Fruit fly (Drosophila melanogaster): ENCODE results near the gene Nelf-A.

Nelf-A gene

DNA sequence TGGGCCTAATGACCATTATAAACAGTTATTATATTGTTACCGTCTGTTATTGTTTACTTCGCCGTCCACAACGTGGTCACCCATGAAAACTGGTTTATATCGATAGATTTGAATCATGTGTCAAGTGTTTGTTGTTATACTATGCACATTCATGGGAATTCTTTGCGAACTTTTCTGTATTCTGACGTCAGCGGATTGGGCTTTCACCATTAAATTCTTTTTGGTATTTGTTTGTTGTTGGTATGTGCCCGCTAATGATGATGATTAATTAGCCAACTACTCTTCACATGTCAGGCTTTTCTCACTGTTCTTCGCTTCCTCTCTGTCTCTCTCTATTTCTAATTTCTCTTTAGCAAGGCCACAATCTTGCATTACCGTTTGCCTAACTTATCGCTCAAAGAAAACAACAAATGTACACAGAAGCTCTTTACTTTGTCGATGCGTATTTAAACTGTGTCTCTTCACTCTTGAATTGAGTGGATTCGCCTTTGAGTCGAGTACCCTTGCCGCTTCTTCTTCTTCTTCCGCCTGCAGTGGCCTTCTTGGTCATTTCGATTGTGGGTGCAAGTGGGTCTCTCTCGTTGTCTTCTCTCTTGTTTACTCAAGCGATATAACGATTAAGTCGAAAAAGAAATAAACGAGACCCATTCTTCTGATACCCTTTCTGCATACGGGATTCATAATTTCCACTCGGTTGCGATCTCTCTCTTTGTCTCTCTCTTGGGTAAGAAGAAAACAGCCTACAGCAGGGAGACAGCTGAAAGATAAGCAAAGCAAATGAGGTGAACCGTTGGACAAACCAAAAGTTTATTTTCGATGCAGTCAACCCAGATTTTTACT, 19.6 kb upstream of the Nelf-A start (continued):
- TF ChIP-seq CG11247 (GFP tag; IDR thresholded peaks at IDR 0.05) (peak; percentile 22; the same call in 1 of the 2 replicates), Nf-YA (GFP tag; IDR thresholded peaks at IDR 0.05) (no peak), luna (GFP tag; optimal IDR thresholded peaks at IDR 0.05) (no peak), disco-r (GFP tag; optimal IDR thresholded peaks at IDR 0.05) (no peak), CG11696 (GFP tag; IDR thresholded peaks at IDR 0.05) (peak; percentile 27; the same call in 1 of the 2 replicates), CG3995 (GFP tag; optimal IDR thresholded peaks at IDR 0.05) (no peak), CG16779 (GFP tag; IDR thresholded peaks at IDR 0.05) (no peak), kay (GFP tag; optimal IDR thresholded peaks at IDR 0.05) (no peak), Hmx (GFP tag; optimal IDR thresholded peaks at IDR 0.05) (no peak), caup (GFP tag; optimal IDR thresholded peaks at IDR 0.05; ENCODE audit: severe bottlenecking) (no peak), D19A (tag; optimal IDR thresholded peaks at IDR 0.05) (peak; percentile 97), CG13287 (GFP tag; IDR thresholded peaks at IDR 0.05; ENCODE audit: partially characterized antibody) (no peak), CG1602 (GFP tag; optimal IDR thresholded peaks at IDR 0.05) (no peak), CG2712 (tag; optimal IDR thresholded peaks at IDR 0.05) (peak; percentile 64), CG6689 (GFP tag; IDR thresholded peaks at IDR 0.05) (no peak), Xrp1 (GFP tag; IDR thresholded peaks at IDR 0.05) (peak; percentile 79), Fer2 (tag; optimal IDR thresholded peaks at IDR 0.05) (no peak), knrl (GFP tag; IDR thresholded peaks at IDR 0.05; ENCODE audit: partially characterized antibody) (no peak), trh (GFP tag; optimal IDR thresholded peaks at IDR 0.05) (no peak), az2 (GFP tag; optimal IDR thresholded peaks at IDR 0.05) (no peak), tna (GFP tag; IDR thresholded peaks at IDR 0.05; ENCODE audit: partially characterized antibody) (no peak), B-H1 (GFP tag; IDR thresholded peaks at IDR 0.05) (no peak; the same call in 2 of the 3 replicates), ro (GFP tag; IDR thresholded peaks at IDR 0.05) (no peak), exex (tag; optimal IDR thresholded peaks at IDR 0.05) (peak; percentile 21), CTCF (GFP tag; optimal IDR thresholded peaks at IDR 0.05) (no peak), Sox102F (GFP tag; optimal IDR thresholded peaks at IDR 0.05) (no peak), ac (GFP tag; optimal IDR thresholded peaks at IDR 0.05) (peak; percentile 50), CG7372 (GFP tag; IDR thresholded peaks at IDR 0.05) (no peak), pan (optimal IDR thresholded peaks at IDR 0.05) (no peak), pan (GFP tag; optimal IDR thresholded peaks at IDR 0.05 in 1 of 2, IDR thresholded peaks at IDR 0.05 in 1 of 2) (peak in 1 of 2 experiments; percentile 33), CG7271 (tag; optimal IDR thresholded peaks at IDR 0.05) (no peak), pnt (GFP tag; optimal IDR thresholded peaks at IDR 0.05) (no peak), Optix (GFP tag; IDR thresholded peaks at IDR 0.05) (no peak), CG12299 (tag; optimal IDR thresholded peaks at IDR 0.05) (peak; percentile 94), lab (GFP tag; optimal IDR thresholded peaks at IDR 0.05) (peak; percentile 33), Hsf (GFP tag; optimal IDR thresholded peaks at IDR 0.05) (no peak), tup (GFP tag; optimal IDR thresholded peaks at IDR 0.05) (no peak), cato (GFP tag; optimal IDR thresholded peaks at IDR 0.05; ENCODE audit: borderline replicate concordance) (no peak), pita (GFP tag; optimal IDR thresholded peaks at IDR 0.05) (no peak), CG4328 (GFP tag; optimal IDR thresholded peaks at IDR 0.05) (peak; percentile 81), CG12071 (GFP tag; optimal IDR thresholded peaks at IDR 0.05) (peak; percentile 85), CG12236 (GFP tag; optimal IDR thresholded peaks at IDR 0.05) (peak; percentile 30), CG8765 (GFP tag; IDR thresholded peaks at IDR 0.05) (no peak), kni (GFP tag; optimal IDR thresholded peaks at IDR 0.05) (peak; percentile 99), dmrt11E (tag; optimal IDR thresholded peaks at IDR 0.05) (peak; percentile 38), ara (GFP tag; IDR thresholded peaks at IDR 0.05) (peak; percentile 76), lmd (GFP tag; IDR thresholded peaks at IDR 0.05) (no peak), CG1832 (GFP tag; optimal IDR thresholded peaks at IDR 0.05) (no peak), Elba2 (GFP tag; optimal IDR thresholded peaks at IDR 0.05) (no peak), Oli (tag; optimal IDR thresholded peaks at IDR 0.05) (no peak)
